Worm (Caenorhabditis elegans) whole organism, L4 larva: Measurements from ENCODE around the gene ears-2.

ENCODE experiments used
- D1046.2 ChIP-seq: fragments of 200-800 bp; sonication (Bioruptor generic); IDR thresholded peaks from 2 replicates; pipeline ENCODE4 v1.3.6; 2022; ENCODE audit warnings: missing genetic modification characterization, missing compliant biosample characterization
- F10B5.3 ChIP-seq: sonication (generic microtip); optimal IDR thresholded peaks from 2 replicates; lab custom pipeline; 2016; ENCODE audit warnings: mild to moderate bottlenecking, missing genetic modification characterization, missing compliant biosample characterization
- F26F4.8 ChIP-seq: fragments of 200-800 bp; sonication (Bioruptor generic); conservative IDR thresholded peaks from 2 replicates; pipeline ENCODE4 v1.3.6; 2022; ENCODE audit warnings: missing genetic modification characterization, missing compliant biosample characterization
- F37D6.2 ChIP-seq: sonication (generic microtip); optimal IDR thresholded peaks from 2 replicates; lab custom pipeline; 2016; ENCODE audit warnings: mild to moderate bottlenecking, missing genetic modification characterization, missing compliant biosample characterization
- R02D3.7 ChIP-seq: fragments of 150-350 bp; sonication (generic microtip); optimal IDR thresholded peaks from 3 replicates; lab custom pipeline; 2014; ENCODE audit warnings: missing biosample characterization, missing genetic modification characterization
- T20F7.1 ChIP-seq: fragments of 200-800 bp; sonication (Bioruptor generic); optimal IDR thresholded peaks from 2 replicates; lab custom pipeline; 2018; ENCODE audit warnings: mild to moderate bottlenecking, missing genetic modification characterization, missing compliant biosample characterization
- T26A8.4 ChIP-seq: fragments of 200-800 bp; sonication (Bioruptor generic); IDR thresholded peaks from 2 replicates; pipeline ENCODE4 v1.3.6; 2022; ENCODE audit warnings: missing genetic modification characterization, missing compliant biosample characterization
- Y105C5A.15 ChIP-seq: fragments of 200-800 bp; sonication (Bioruptor generic); IDR thresholded peaks from 2 replicates; pipeline ENCODE4 v1.3.6; 2022; ENCODE audit warnings: missing genetic modification characterization, missing compliant biosample characterization
- ZK337.2 ChIP-seq: fragments of 200-800 bp; sonication (Bioruptor generic); IDR thresholded peaks from 2 replicates; pipeline ENCODE4 v1.3.6; 2022; ENCODE audit warnings: missing genetic modification reagents, missing genetic modification characterization, missing compliant biosample characterization
- ama-1 ChIP-seq: fragments of 150-350 bp; optimal IDR thresholded peaks from 2 replicates; lab custom pipeline; 2014; ENCODE audit warnings: inconsistent platforms, mixed read lengths
- arid-1 ChIP-seq: fragments of 200-800 bp; sonication (Bioruptor generic); conservative IDR thresholded peaks from 2 replicates; pipeline ENCODE4 v1.3.6; 2022; ENCODE audit warnings: missing genetic modification reagents, missing genetic modification characterization, missing compliant biosample characterization
- ceh-20 ChIP-seq: fragments of 200-800 bp; sonication (Bioruptor generic); IDR thresholded peaks from 2 replicates; pipeline ENCODE4 v1.3.6; 2022; ENCODE audit warnings: missing genetic modification reagents, missing genetic modification characterization, missing compliant biosample characterization
- ceh-32 ChIP-seq: sonication (generic microtip); optimal IDR thresholded peaks from 2 replicates; lab custom pipeline; 2016; ENCODE audit warnings: mild to moderate bottlenecking, missing genetic modification characterization, missing compliant biosample characterization; ENCODE audit not compliant: poor library complexity
- ceh-44 ChIP-seq: fragments of 200-800 bp; sonication (Bioruptor generic); IDR thresholded peaks from 2 replicates; pipeline ENCODE4 v1.3.6; 2022; ENCODE audit warnings: missing genetic modification reagents, missing genetic modification characterization, missing compliant biosample characterization
- ceh-62 ChIP-seq: sonication (generic microtip); optimal IDR thresholded peaks from 2 replicates; lab custom pipeline; 2017; ENCODE audit warnings: missing biosample characterization, missing genetic modification characterization
- ctbp-1 ChIP-seq: fragments of 200-800 bp; sonication (Bioruptor generic); IDR thresholded peaks from 2 replicates; pipeline ENCODE4 v1.3.6; 2022; ENCODE audit warnings: missing genetic modification reagents, missing genetic modification characterization, missing compliant biosample characterization
- daf-16 ChIP-seq, 3 experiments: sonication (generic microtip); optimal IDR thresholded peaks; 2 replicates each; lab custom pipeline; 2016 to 2017; ENCODE audit warnings: missing genetic modification characterization in 3 of 3, missing genetic modification reagents in 3 of 3, mild to moderate bottlenecking in 2 of 3, missing compliant biosample characterization in 2 of 3, missing biosample characterization in 1 of 3, moderate library complexity in 1 of 3
- dmd-6 ChIP-seq: fragments of 200-800 bp; sonication (Bioruptor generic); IDR thresholded peaks from 2 replicates; pipeline ENCODE4 v1.3.6; 2022; ENCODE audit warnings: missing genetic modification reagents, missing genetic modification characterization, missing compliant biosample characterization
- dmd-9 ChIP-seq: fragments of 200-800 bp; sonication (Bioruptor generic); IDR thresholded peaks from 2 replicates; pipeline ENCODE4 v1.3.6; 2022; ENCODE audit warnings: missing genetic modification reagents, missing genetic modification characterization, missing compliant biosample characterization
- dpl-1 ChIP-seq: fragments of 150-350 bp; optimal IDR thresholded peaks from 2 replicates; lab custom pipeline; 2014; ENCODE audit warnings: missing biosample characterization, missing genetic modification reagents, missing genetic modification characterization
- dve-1 ChIP-seq: sonication (generic microtip); optimal IDR thresholded peaks from 2 replicates; lab custom pipeline; 2017; ENCODE audit warnings: antibody characterized with exemption, mild to moderate bottlenecking, missing genetic modification characterization, missing compliant biosample characterization; ENCODE audit not compliant: insufficient read depth
- egl-27 ChIP-seq: sonication (generic microtip); optimal IDR thresholded peaks from 3 replicates; lab custom pipeline; 2017; ENCODE audit warnings: missing biosample characterization, missing genetic modification reagents, missing genetic modification characterization
- egl-43 ChIP-seq: fragments of 200-800 bp; sonication (Bioruptor generic); IDR thresholded peaks from 2 replicates; pipeline ENCODE4 v1.3.6; 2022; ENCODE audit warnings: missing genetic modification reagents, missing genetic modification characterization, missing compliant biosample characterization
- hlh-11 ChIP-seq: fragments of 200-800 bp; sonication (Bioruptor generic); optimal IDR thresholded peaks from 2 replicates; lab custom pipeline; 2018; ENCODE audit warnings: mild to moderate bottlenecking, missing genetic modification characterization, missing compliant biosample characterization
- hmg-1.1 ChIP-seq: fragments of 200-800 bp; sonication (Bioruptor generic); IDR thresholded peaks from 2 replicates; pipeline ENCODE4 v1.3.6; 2022; ENCODE audit warnings: missing genetic modification reagents, missing genetic modification characterization, missing compliant biosample characterization
- lim-7 ChIP-seq: fragments of 200-800 bp; sonication (Bioruptor generic); IDR thresholded peaks from 2 replicates; pipeline ENCODE4 v1.3.6; 2022; ENCODE audit warnings: missing genetic modification characterization, missing compliant biosample characterization
- lin-15B ChIP-seq: fragments of 150-350 bp; sonication (generic microtip); optimal IDR thresholded peaks from 3 replicates; lab custom pipeline; 2014; ENCODE audit warnings: missing biosample characterization, missing genetic modification characterization
- lin-29 ChIP-seq: fragments of 200-800 bp; sonication (Bioruptor generic); IDR thresholded peaks from 2 replicates; pipeline ENCODE4 v1.3.6; 2022; ENCODE audit warnings: missing genetic modification reagents, missing genetic modification characterization, missing compliant biosample characterization
- lin-39 ChIP-seq: fragments of 150-350 bp; optimal IDR thresholded peaks from 2 replicates; lab custom pipeline; 2014; ENCODE audit warnings: missing biosample characterization, missing genetic modification reagents, missing genetic modification characterization
- lir-3 ChIP-seq: sonication (generic microtip); optimal IDR thresholded peaks from 2 replicates; lab custom pipeline; 2016; ENCODE audit warnings: mild to moderate bottlenecking, missing genetic modification characterization, missing compliant biosample characterization
- madf-9 ChIP-seq: fragments of 200-800 bp; sonication (Bioruptor generic); conservative IDR thresholded peaks from 2 replicates; pipeline ENCODE4 v1.3.6; 2022; ENCODE audit warnings: missing genetic modification reagents, missing genetic modification characterization, missing compliant biosample characterization
- nhr-10 ChIP-seq: fragments of 150-350 bp; optimal IDR thresholded peaks from 2 replicates; lab custom pipeline; 2014; ENCODE audit warnings: missing biosample characterization, missing genetic modification characterization
- nhr-11 ChIP-seq: fragments of 150-350 bp; optimal IDR thresholded peaks from 2 replicates; lab custom pipeline; 2014; ENCODE audit warnings: missing biosample characterization, missing genetic modification characterization
- nhr-42 ChIP-seq: fragments of 200-800 bp; sonication (Bioruptor generic); IDR thresholded peaks from 2 replicates; pipeline ENCODE4 v1.3.6; 2022; ENCODE audit warnings: missing genetic modification characterization, missing compliant biosample characterization
- nhr-48 ChIP-seq: sonication (generic microtip); optimal IDR thresholded peaks from 2 replicates; lab custom pipeline; 2016; ENCODE audit warnings: mild to moderate bottlenecking, missing genetic modification characterization, missing compliant biosample characterization
- nhr-76 ChIP-seq: fragments of 150-350 bp; optimal IDR thresholded peaks from 2 replicates; lab custom pipeline; 2014; ENCODE audit warnings: missing biosample characterization, missing genetic modification characterization
- nhr-77 ChIP-seq: fragments of 150-350 bp; optimal IDR thresholded peaks from 2 replicates; lab custom pipeline; 2014; ENCODE audit warnings: missing biosample characterization, missing genetic modification characterization
- pha-4 ChIP-seq, 2 experiments: fragments of 150-350 bp in 1 of 2; fragments of 200-800 bp in 1 of 2; sonication (Bioruptor generic) in 1 of 2; IDR thresholded peaks in 1 of 2; optimal IDR thresholded peaks in 1 of 2; 2 replicates each; pipeline versions ENCODE4 v1.3.6 to Lab custom; 2014 to 2022; ENCODE audit warnings: missing genetic modification characterization in 2 of 2, missing genetic modification reagents in 2 of 2, missing biosample characterization in 1 of 2, missing compliant biosample characterization in 1 of 2
- php-3 ChIP-seq: fragments of 200-800 bp; sonication (Bioruptor generic); IDR thresholded peaks from 2 replicates; pipeline ENCODE4 v1.3.6; 2022; ENCODE audit warnings: missing genetic modification reagents, missing genetic modification characterization, missing compliant biosample characterization
- pqm-1 ChIP-seq: sonication (generic microtip); optimal IDR thresholded peaks from 2 replicates; lab custom pipeline; 2017; ENCODE audit warnings: missing biosample characterization, missing genetic modification characterization
- spr-1 ChIP-seq: sonication (generic microtip); optimal IDR thresholded peaks from 2 replicates; lab custom pipeline; 2016; ENCODE audit warnings: mild to moderate bottlenecking, missing genetic modification characterization, missing compliant biosample characterization
- spr-3 ChIP-seq: fragments of 200-800 bp; sonication (Bioruptor generic); optimal IDR thresholded peaks from 2 replicates; lab custom pipeline; 2018; ENCODE audit warnings: mild to moderate bottlenecking, missing genetic modification characterization, missing compliant biosample characterization
- tra-1 ChIP-seq: fragments of 200-800 bp; sonication (Bioruptor generic); IDR thresholded peaks from 2 replicates; pipeline ENCODE4 v1.3.6; 2022; ENCODE audit warnings: missing genetic modification reagents, missing genetic modification characterization, missing compliant biosample characterization
- unc-39 ChIP-seq: sonication (generic microtip); optimal IDR thresholded peaks from 2 replicates; lab custom pipeline; 2017; ENCODE audit warnings: missing biosample characterization, missing genetic modification characterization
- unc-62 ChIP-seq, 3 experiments: fragments of 150-350 bp in 1 of 3; sonication (generic microtip); optimal IDR thresholded peaks in 2 of 3; peaks in 1 of 3; 1 replicate in 1 of 3; 2 replicates in 2 of 3; lab custom pipeline; 2014 to 2017; ENCODE audit warnings: missing biosample characterization in 3 of 3, missing genetic modification characterization in 3 of 3, missing genetic modification reagents in 3 of 3, missing genotype in 1 of 3
- zfp-2 ChIP-seq: sonication (generic microtip); optimal IDR thresholded peaks from 2 replicates; lab custom pipeline; 2016; ENCODE audit warnings: mild to moderate bottlenecking, missing genetic modification characterization, missing compliant biosample characterization
- zfp-3 ChIP-seq: fragments of 200-800 bp; sonication (Bioruptor generic); conservative IDR thresholded peaks from 2 replicates; pipeline ENCODE4 v1.3.6; 2022; ENCODE audit warnings: missing genetic modification reagents, missing genetic modification characterization, missing compliant biosample characterization
- zip-11 ChIP-seq: fragments of 200-800 bp; sonication (Bioruptor generic); IDR thresholded peaks from 2 replicates; pipeline ENCODE4 v1.3.6; 2022; ENCODE audit warnings: missing genetic modification characterization, missing compliant biosample characterization
- zip-2 ChIP-seq: fragments of 150-350 bp; optimal IDR thresholded peaks from 2 replicates; lab custom pipeline; 2014; ENCODE audit warnings: missing biosample characterization, missing genetic modification characterization
- ztf-7 ChIP-seq: fragments of 150-350 bp; optimal IDR thresholded peaks from 2 replicates; lab custom pipeline; 2014; ENCODE audit warnings: missing biosample characterization, missing genetic modification characterization

ears-2 gene

DNA sequence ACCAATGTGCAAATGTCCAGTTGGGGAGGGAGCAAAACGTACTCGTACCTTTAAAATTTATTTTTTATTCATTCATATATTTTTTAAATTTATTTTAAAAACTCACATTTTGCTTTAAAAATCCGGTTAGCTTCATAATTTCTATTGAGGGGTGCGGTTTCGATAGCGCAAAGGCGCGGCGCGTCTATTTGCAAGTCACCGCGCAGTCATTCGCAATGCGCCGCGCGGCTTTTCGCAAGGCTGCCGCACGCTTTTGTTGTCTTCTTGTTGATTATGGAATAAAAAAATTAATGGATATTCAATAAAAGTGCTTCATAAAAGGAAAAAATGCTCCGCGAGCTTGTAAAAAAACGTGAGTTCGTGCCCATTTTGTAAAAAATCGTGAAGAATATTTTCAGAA is at the start of gene ears-2, which contains the start of gene uncp-18 (continued):
- TF ChIP-seq zfp-2 (tag; lab: Kevin White, UChicago), result peak; percentile 76
- peak; percentile 62 for TF ChIP-seq lin-15B
- TF ChIP-seq ztf-7 (tag; lab: Kevin White, UChicago), result peak; percentile 71
- TF ChIP-seq ceh-20 (GFP tag; lab: Robert Waterston, UW), result peak; percentile 85
- peak; percentile 17 for TF ChIP-seq ama-1 (lab: Kevin White, UChicago)
- no peak for TF ChIP-seq unc-62 (GFP tag; optimal IDR thresholded peaks at IDR 0.05 in 1 of 2; lab: Kevin White, UChicago)
- TF ChIP-seq unc-62 (tag; optimal IDR thresholded peaks at IDR 0.05; lab: Kevin White, UChicago), result no peak
- peak; percentile 48 for TF ChIP-seq lir-3 (tag; lab: Kevin White, UChicago)
- TF ChIP-seq nhr-42, result peak; percentile 79
- peak; percentile 54 for TF ChIP-seq pqm-1
- TF ChIP-seq zip-2 (tag; lab: Kevin White, UChicago), result peak; percentile 38
- peak; percentile 88 for TF ChIP-seq egl-43 (GFP tag; lab: Robert Waterston, UW)
- no peak for TF ChIP-seq F26F4.8 (GFP tag; lab: Robert Waterston, UW)
- TF ChIP-seq unc-39 (tag; lab: Kevin White, UChicago), result no peak
- TF ChIP-seq dmd-6, result peak; percentile 71
- TF ChIP-seq dpl-1, result peak; percentile 81
- TF ChIP-seq T26A8.4 (GFP tag; lab: Robert Waterston, UW), result peak; percentile 90
- peak; percentile 90 for TF ChIP-seq spr-1 (tag; lab: Kevin White, UChicago)
- peak; percentile 96 for TF ChIP-seq dve-1 (tag; lab: Kevin White, UChicago)
- peak; percentile 74; the same call in 1 of the 2 replicates for TF ChIP-seq tra-1 (GFP tag; lab: Robert Waterston, UW)
- peak; percentile 90 for TF ChIP-seq pha-4 (GFP tag; IDR thresholded peaks at IDR 0.05; lab: Robert Waterston, UW)
- no peak for TF ChIP-seq pha-4 (tag; optimal IDR thresholded peaks at IDR 0.05; lab: Kevin White, UChicago)
- no peak for TF ChIP-seq egl-27 (tag; lab: Kevin White, UChicago)
- TF ChIP-seq dmd-9, result peak; percentile 87
- TF ChIP-seq lim-7 (GFP tag; lab: Robert Waterston, UW), result peak; percentile 79
- TF ChIP-seq daf-16 (GFP tag; optimal IDR thresholded peaks at IDR 0.05; lab: Kevin White, UChicago), result peak; percentile 43 to 89
- peak; percentile 79 for TF ChIP-seq daf-16 (tag; optimal IDR thresholded peaks at IDR 0.05; lab: Kevin White, UChicago)
- no peak for TF ChIP-seq T20F7.1 (GFP tag; lab: Kevin White, UChicago)
- peak; percentile 43 for TF ChIP-seq nhr-10 (tag; lab: Kevin White, UChicago)
- TF ChIP-seq lin-39 (tag; lab: Kevin White, UChicago), result no peak
- peak; percentile 83 for TF ChIP-seq hlh-11 (tag; lab: Kevin White, UChicago)
- peak; percentile 96 for TF ChIP-seq arid-1 (GFP tag; lab: Robert Waterston, UW)
- TF ChIP-seq R02D3.7 (tag; lab: Kevin White, UChicago), result peak; percentile 55
- TF ChIP-seq ceh-62 (tag; lab: Kevin White, UChicago), result no peak
- TF ChIP-seq ctbp-1 (GFP tag; lab: Robert Waterston, UW), result peak; percentile 87
- 0 out of 2 replicates have a peak, but pooled peaks have one; percentile 47 for TF ChIP-seq D1046.2 (GFP tag; lab: Robert Waterston, UW)
- TF ChIP-seq nhr-76 (tag; lab: Kevin White, UChicago), result no peak
- peak; percentile 75 for TF ChIP-seq lin-29 (GFP tag; lab: Robert Waterston, UW)
- TF ChIP-seq Y105C5A.15, result peak; percentile 89
- TF ChIP-seq nhr-11 (tag; lab: Kevin White, UChicago), result no peak
- TF ChIP-seq madf-9 (GFP tag; lab: Robert Waterston, UW), result peak; percentile 76; the same call in 1 of the 2 replicates
- peak; percentile 45; the same call in 1 of the 2 replicates for TF ChIP-seq zfp-3
- TF ChIP-seq F10B5.3 (tag; lab: Kevin White, UChicago), result peak; percentile 55
- no peak for TF ChIP-seq zip-11 (GFP tag; lab: Robert Waterston, UW)
- peak; percentile 17 for TF ChIP-seq ceh-32 (tag; lab: Kevin White, UChicago)
- peak; percentile 71; the same call in 1 of the 2 replicates for TF ChIP-seq php-3 (GFP tag; lab: Robert Waterston, UW)
- TF ChIP-seq hmg-1.1 (GFP tag; lab: Robert Waterston, UW), result peak; percentile 95
- peak; percentile 81 for TF ChIP-seq spr-3 (GFP tag; lab: Kevin White, UChicago)
- peak; percentile 71 for TF ChIP-seq nhr-48 (tag; lab: Kevin White, UChicago)
- peak; percentile 79 for TF ChIP-seq F37D6.2 (tag; lab: Kevin White, UChicago)
- TF ChIP-seq nhr-77 (tag; lab: Kevin White, UChicago), result peak; percentile 74
- TF ChIP-seq ceh-44, result peak; percentile 89
- TF ChIP-seq ZK337.2 (GFP tag; lab: Robert Waterston, UW), result peak; percentile 80
